Fruit fly (Drosophila melanogaster) whole organism, prepupa: ENCODE data around the gene Arpc4.

Experiments
- CG10631 ChIP-seq: fragments of 200-800 bp; sonication (Bioruptor generic); optimal IDR thresholded peaks from 2 replicates; lab custom pipeline; 2016; ENCODE audit warnings: missing biosample characterization, missing genetic modification characterization
- CG10669 ChIP-seq: fragments of 200-800 bp; sonication (Bioruptor generic); optimal IDR thresholded peaks from 3 replicates; lab custom pipeline; 2018; ENCODE audit warnings: missing biosample characterization, mild to moderate bottlenecking, missing genetic modification characterization, moderate library complexity
- CG11294 ChIP-seq: fragments of 200-800 bp; sonication (Bioruptor generic); IDR thresholded peaks from 2 replicates; pipeline ENCODE4 v1.3.6; 2022; ENCODE audit warnings: missing biosample characterization, missing genetic modification characterization
- CG11762 ChIP-seq: fragments of 200-800 bp; sonication (Bioruptor generic); optimal IDR thresholded peaks from 3 replicates; lab custom pipeline; 2016; ENCODE audit warnings: missing biosample characterization, missing genetic modification characterization; ENCODE audit not compliant: insufficient read depth
- CG16779 ChIP-seq: fragments of 200-800 bp; sonication (Bioruptor generic); optimal IDR thresholded peaks from 3 replicates; lab custom pipeline; 2017; ENCODE audit warnings: missing biosample characterization, mild to moderate bottlenecking, missing genetic modification characterization
- CG31627 ChIP-seq: fragments of 200-800 bp; sonication (Bioruptor generic); optimal IDR thresholded peaks from 3 replicates; lab custom pipeline; 2016; ENCODE audit warnings: missing biosample characterization, missing genetic modification characterization
- CG32006 ChIP-seq: fragments of 200-800 bp; sonication (Bioruptor generic); optimal IDR thresholded peaks from 3 replicates; lab custom pipeline; 2017; ENCODE audit warnings: missing biosample characterization, mild to moderate bottlenecking, missing genetic modification characterization
- CG3919 ChIP-seq: fragments of 200-800 bp; sonication (Bioruptor generic); optimal IDR thresholded peaks from 3 replicates; lab custom pipeline; 2016; ENCODE audit warnings: missing biosample characterization, missing genetic modification characterization
- CG6163 ChIP-seq: fragments of 200-800 bp; sonication (Bioruptor generic); IDR thresholded peaks from 3 replicates; pipeline ENCODE4 v1.3.6; 2022; ENCODE audit warnings: missing biosample characterization, missing genetic modification characterization
- CG6276 ChIP-seq: fragments of 200-800 bp; sonication (Bioruptor generic); optimal IDR thresholded peaks from 2 replicates; lab custom pipeline; 2017; ENCODE audit warnings: missing biosample characterization, mild to moderate bottlenecking, missing genetic modification characterization
- CG6808 ChIP-seq: fragments of 200-800 bp; sonication (Bioruptor generic); optimal IDR thresholded peaks from 3 replicates; lab custom pipeline; 2017; ENCODE audit warnings: missing biosample characterization, missing genetic modification characterization, mild to moderate bottlenecking, moderate library complexity, missing genetic modification reagents
- CG8119 ChIP-seq: fragments of 200-800 bp; sonication (Bioruptor generic); IDR thresholded peaks from 3 replicates; pipeline ENCODE4 v1.3.6; 2022; ENCODE audit warnings: missing biosample characterization, missing genetic modification characterization
- CG8632 ChIP-seq: fragments of 200-800 bp; sonication (Bioruptor generic); optimal IDR thresholded peaks from 3 replicates; lab custom pipeline; 2016; ENCODE audit warnings: missing biosample characterization, missing genetic modification characterization
- Eip78C ChIP-seq: fragments of 200-800 bp; sonication (Bioruptor generic); peaks from one replicate; lab custom pipeline; 2016; ENCODE audit warnings: missing biosample characterization, missing genetic modification characterization
- Ets21C ChIP-seq: fragments of 200-800 bp; sonication (Bioruptor generic); optimal IDR thresholded peaks from 3 replicates; lab custom pipeline; 2016; ENCODE audit warnings: missing biosample characterization, missing genetic modification characterization
- Ets96B ChIP-seq: fragments of 200-800 bp; optimal IDR thresholded peaks from 2 replicates; lab custom pipeline; 2019; ENCODE audit warnings: missing biosample characterization, mild to moderate bottlenecking, missing genetic modification characterization, moderate library complexity
- Gug ChIP-seq: fragments of 200-800 bp; sonication (Bioruptor generic); IDR thresholded peaks from 2 replicates; pipeline ENCODE4 v1.3.6; 2022; ENCODE audit warnings: missing biosample characterization, missing genetic modification characterization
- Hr38 ChIP-seq: sonication (Bioruptor generic); optimal IDR thresholded peaks from 2 replicates; lab custom pipeline; 2016; ENCODE audit warnings: missing biosample characterization, missing genetic modification characterization
- Hr39 ChIP-seq: fragments of 200-800 bp; sonication (Bioruptor generic); optimal IDR thresholded peaks from 2 replicates; lab custom pipeline; 2016; ENCODE audit warnings: missing biosample characterization, missing genetic modification characterization
- Hr4 ChIP-seq: fragments of 200-800 bp; sonication (Bioruptor generic); optimal IDR thresholded peaks from 3 replicates; lab custom pipeline; 2016; ENCODE audit warnings: missing biosample characterization, missing genetic modification characterization
- Lpt ChIP-seq: fragments of 200-800 bp; sonication (Bioruptor generic); optimal IDR thresholded peaks from 3 replicates; lab custom pipeline; 2016; ENCODE audit warnings: missing biosample characterization, missing genetic modification characterization
- Met ChIP-seq: fragments of 200-800 bp; sonication (Bioruptor generic); optimal IDR thresholded peaks from 3 replicates; lab custom pipeline; 2016; ENCODE audit warnings: missing biosample characterization, missing genetic modification characterization
- OdsH ChIP-seq: fragments of 200-800 bp; sonication (Bioruptor generic); optimal IDR thresholded peaks from 3 replicates; lab custom pipeline; 2016; ENCODE audit warnings: missing biosample characterization, missing genetic modification characterization
- Smox ChIP-seq: fragments of 200-800 bp; sonication (Bioruptor generic); optimal IDR thresholded peaks from 3 replicates; lab custom pipeline; 2016; ENCODE audit warnings: missing biosample characterization, missing genetic modification characterization
- Sox15 ChIP-seq: fragments of 200-800 bp; sonication (Bioruptor generic); optimal IDR thresholded peaks from 3 replicates; lab custom pipeline; 2016; ENCODE audit warnings: missing biosample characterization, missing genetic modification characterization
- dac ChIP-seq: fragments of 200-800 bp; sonication (Bioruptor generic); optimal IDR thresholded peaks from 2 replicates; lab custom pipeline; 2017; ENCODE audit warnings: missing biosample characterization, mild to moderate bottlenecking, missing genetic modification characterization
- eg ChIP-seq: fragments of 200-800 bp; sonication (Bioruptor generic); IDR thresholded peaks from 3 replicates; pipeline ENCODE4 v1.3.6; 2022; ENCODE audit warnings: missing biosample characterization, missing genetic modification characterization
- esn ChIP-seq: fragments of 200-800 bp; sonication (Bioruptor generic); optimal IDR thresholded peaks from 2 replicates; lab custom pipeline; 2016; ENCODE audit warnings: missing biosample characterization, mild to moderate bottlenecking, missing genetic modification characterization, moderate library complexity
- fkh ChIP-seq: fragments of 200-800 bp; sonication (Bioruptor generic); optimal IDR thresholded peaks from 3 replicates; lab custom pipeline; 2017; ENCODE audit warnings: missing biosample characterization, mild to moderate bottlenecking, missing genetic modification characterization, moderate library complexity
- lz ChIP-seq: fragments of 200-800 bp; sonication (Bioruptor generic); optimal IDR thresholded peaks from 3 replicates; lab custom pipeline; 2016; ENCODE audit warnings: missing biosample characterization, missing genetic modification characterization
- net ChIP-seq: fragments of 200-800 bp; sonication (Bioruptor generic); optimal IDR thresholded peaks from 3 replicates; lab custom pipeline; 2016; ENCODE audit warnings: missing biosample characterization, missing genetic modification characterization
- pdm3 ChIP-seq: fragments of 200-800 bp; sonication (Bioruptor generic); optimal IDR thresholded peaks from 3 replicates; lab custom pipeline; 2016; ENCODE audit warnings: missing biosample characterization, missing genetic modification characterization
- spab ChIP-seq: fragments of 200-800 bp; sonication (Bioruptor generic); optimal IDR thresholded peaks from 2 replicates; lab custom pipeline; 2017; ENCODE audit warnings: missing biosample characterization, mild to moderate bottlenecking, missing genetic modification characterization, missing genetic modification reagents
- ss ChIP-seq, 2 experiments: fragments of 200-800 bp; sonication (Bioruptor generic); optimal IDR thresholded peaks; 2 replicates in 1 of 2; 3 replicates in 1 of 2; lab custom pipeline; 2017 to 2018; ENCODE audit warnings: mild to moderate bottlenecking in 2 of 2, missing biosample characterization in 2 of 2, missing genetic modification characterization in 2 of 2, moderate library complexity in 1 of 2
- svp ChIP-seq: fragments of 200-800 bp; sonication (Bioruptor generic); peaks from one replicate; lab custom pipeline; 2016; ENCODE audit warnings: missing biosample characterization, missing genetic modification characterization
- topi ChIP-seq: fragments of 200-800 bp; sonication (Bioruptor generic); optimal IDR thresholded peaks from 3 replicates; lab custom pipeline; 2016; ENCODE audit warnings: missing biosample characterization, missing genetic modification characterization
- vri ChIP-seq: fragments of 200-800 bp; sonication (Bioruptor generic); optimal IDR thresholded peaks from 3 replicates; lab custom pipeline; 2016; ENCODE audit warnings: missing biosample characterization, mild to moderate bottlenecking, missing genetic modification characterization

The Arpc4 gene

dm6 chr2L:6130522-6131073 lies 5.7 kb downstream of the Arpc4 start, which contains the start of the genes B9d2, tctn and CG9222:
Gene B9d2, minus strand, starts transcription at chr2L:6130651.
Gene tctn, minus strand, starts transcription at chr2L:6130651.
Gene CG9222, plus strand, starts transcription at chr2L:6131023.
- TF ChIP-seq Sox15 (GFP tag; lab: Kevin White, UChicago): no peak
- no peak for TF ChIP-seq topi
- no peak for TF ChIP-seq fkh
- TF ChIP-seq CG31627 (GFP tag; lab: Kevin White, UChicago): no peak
- TF ChIP-seq CG8119 (GFP tag; lab: Robert Waterston, UW): no peak
- TF ChIP-seq svp (GFP tag; lab: Kevin White, UChicago): no peak
- TF ChIP-seq Ets21C (GFP tag; lab: Kevin White, UChicago): no peak
- no peak for TF ChIP-seq CG11294 (GFP tag; lab: Robert Waterston, UW)
- no peak for TF ChIP-seq CG6808 (GFP tag; lab: Kevin White, UChicago)
- no peak for TF ChIP-seq Gug (GFP tag; lab: Robert Waterston, UW)
- no peak for TF ChIP-seq Smox
- no peak for TF ChIP-seq CG10631 (GFP tag; lab: Kevin White, UChicago)
- TF ChIP-seq CG10669 (GFP tag; lab: Kevin White, UChicago): no peak
- no peak for TF ChIP-seq CG32006 (GFP tag; lab: Kevin White, UChicago)
- TF ChIP-seq lz (GFP tag; lab: Kevin White, UChicago): no peak
- TF ChIP-seq Hr4 (GFP tag; lab: Kevin White, UChicago): no peak
- no peak for TF ChIP-seq Met
- TF ChIP-seq dac: no peak
- TF ChIP-seq OdsH: no peak
- no peak for TF ChIP-seq CG8632 (GFP tag; lab: Kevin White, UChicago)

dm6 chr2L:6139082-6139481 lies 14.2 kb downstream of the Arpc4 start, which contains the start of gene CG13991:
Gene CG13991, plus strand, starts transcription at chr2L:6139382.
- TF ChIP-seq esn (no peak), Eip78C (GFP tag; lab: Kevin White, UChicago) (no peak), CG6276 (GFP tag; lab: Kevin White, UChicago) (no peak), spab (GFP tag; lab: Kevin White, UChicago) (no peak), Hr38 (GFP tag; lab: Kevin White, UChicago) (no peak), fkh (no peak), CG6163 (no peak), lz (GFP tag; lab: Kevin White, UChicago) (no peak), Ets96B (tag; lab: Kevin White, UChicago) (no peak), Lpt (GFP tag; lab: Kevin White, UChicago) (no peak), OdsH (no peak), net (GFP tag; lab: Kevin White, UChicago) (no peak), ss (GFP tag; optimal IDR thresholded peaks at IDR 0.05; lab: Kevin White, UChicago) (no peak), Hr39 (GFP tag; lab: Kevin White, UChicago) (no peak), pdm3 (GFP tag; lab: Kevin White, UChicago) (no peak), vri (GFP tag; lab: Kevin White, UChicago) (no peak), Met (no peak), eg (no peak), Sox15 (GFP tag; lab: Kevin White, UChicago) (no peak), CG3919 (no peak)

dm6 chr2L:6151669-6152068 lies 26.7 kb downstream of the Arpc4 start, which contains the start of gene Muc26B:
Gene Muc26B, plus strand, starts transcription at chr2L:6151969.
- no peak for TF ChIP-seq CG6808 (GFP tag; lab: Kevin White, UChicago)
- no peak for TF ChIP-seq spab (GFP tag; lab: Kevin White, UChicago)
- no peak for TF ChIP-seq lz (GFP tag; lab: Kevin White, UChicago)
- TF ChIP-seq Gug (GFP tag; lab: Robert Waterston, UW): no peak

DNA sequence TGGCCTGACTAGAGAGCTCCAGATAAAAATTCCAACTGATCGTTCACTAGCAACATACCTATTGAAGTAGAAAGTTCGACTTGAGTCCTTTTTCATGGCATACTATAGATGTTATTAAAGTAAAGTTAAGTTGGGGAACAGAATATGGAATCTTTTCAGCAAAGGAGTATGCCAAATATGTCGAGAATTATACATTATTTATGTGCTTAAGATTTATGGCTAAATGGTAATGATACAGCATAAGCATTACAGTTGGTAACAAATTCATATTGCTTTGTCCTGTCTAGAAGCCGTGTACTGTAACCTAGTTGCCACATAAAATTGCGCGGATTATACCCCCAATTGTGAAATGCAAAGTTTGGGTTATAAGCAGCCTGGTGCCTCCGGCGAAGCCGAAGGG lies 30.1 kb downstream of the Arpc4 start, which contains the start of gene CG31639:
Gene CG31639 (minus strand): TSS at position 101 of the 400 bp plus-strand sequence.
- no peak for TF ChIP-seq Hr38 (GFP tag; lab: Kevin White, UChicago)
- TF ChIP-seq Hr4 (GFP tag; lab: Kevin White, UChicago): no peak
- TF ChIP-seq net (GFP tag; lab: Kevin White, UChicago): no peak
- TF ChIP-seq CG11762 (GFP tag; lab: Kevin White, UChicago): no peak
- TF ChIP-seq spab (GFP tag; lab: Kevin White, UChicago): no peak
- no peak for TF ChIP-seq CG16779
- TF ChIP-seq eg: no peak
- no peak for TF ChIP-seq CG32006 (GFP tag; lab: Kevin White, UChicago)
- no peak for TF ChIP-seq Ets21C (GFP tag; lab: Kevin White, UChicago)
- no peak for TF ChIP-seq CG6163
- TF ChIP-seq CG6808 (GFP tag; lab: Kevin White, UChicago): no peak
